Fruit fly (Drosophila melanogaster): Measurements from ENCODE around the gene dysf.

The dysf gene

dm6 chr3R:26081380-26081991 lies 17.0 kb downstream of the dysf start (continued):
- TF ChIP-seq topi (GFP tag; optimal IDR thresholded peaks at IDR 0.05): peak; percentile 80
- peak; percentile 80 for TF ChIP-seq CG6808 (GFP tag; optimal IDR thresholded peaks at IDR 0.05)
- TF ChIP-seq CG34406 (GFP tag; optimal IDR thresholded peaks at IDR 0.05): peak; percentile 72
- TF ChIP-seq Eip75B (GFP tag; optimal IDR thresholded peaks at IDR 0.05): peak; percentile 81
- no peak for TF ChIP-seq Hr38 (GFP tag; optimal IDR thresholded peaks at IDR 0.05)
- peak; percentile 83 for TF ChIP-seq Met (GFP tag; optimal IDR thresholded peaks at IDR 0.05)
- TF ChIP-seq CG9139 (GFP tag; optimal IDR thresholded peaks at IDR 0.05): peak; percentile 55
- peak; percentile 73 for TF ChIP-seq CG6792 (GFP tag; optimal IDR thresholded peaks at IDR 0.05)
- peak; percentile 27 for TF ChIP-seq fd59A (GFP tag; optimal IDR thresholded peaks at IDR 0.05)

DNA sequence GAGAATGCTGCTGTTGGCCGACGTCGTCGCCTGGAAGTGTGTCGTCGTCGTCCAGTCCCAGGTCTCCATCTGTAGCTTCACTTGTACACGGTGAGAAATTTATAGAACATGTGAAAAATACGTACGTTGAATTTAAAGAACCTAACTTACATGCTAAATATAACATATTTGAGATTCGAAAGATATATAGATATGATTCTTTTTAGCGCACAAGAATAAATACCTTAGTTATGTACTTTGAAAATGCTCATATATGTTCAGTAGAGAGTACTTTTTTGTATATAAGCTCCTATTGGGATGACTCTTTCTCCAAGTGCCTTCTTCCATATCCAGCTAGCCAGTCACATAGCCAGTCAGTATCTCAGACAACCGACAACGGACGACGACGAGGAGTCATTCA lies 23.3 kb downstream of the dysf start:
- TF ChIP-seq dac (GFP tag; optimal IDR thresholded peaks at IDR 0.05) (no peak), CG11294 (GFP tag; IDR thresholded peaks at IDR 0.05) (no peak), CG10631 (GFP tag; optimal IDR thresholded peaks at IDR 0.05) (peak; percentile 27), svp (GFP tag) (peak; percentile 36), ss (GFP tag; optimal IDR thresholded peaks at IDR 0.05) (no peak), eg (GFP tag; IDR thresholded peaks at IDR 0.05) (0 out of 3 replicates have a peak, but pooled peaks have one; percentile 22), acj6 (GFP tag; optimal IDR thresholded peaks at IDR 0.05) (no peak), CG3032 (tag; optimal IDR thresholded peaks at IDR 0.05) (peak; percentile 41), Sox102F (GFP tag; optimal IDR thresholded peaks at IDR 0.05) (no peak), esn (GFP tag; optimal IDR thresholded peaks at IDR 0.05) (peak; percentile 25), CG6792 (GFP tag; optimal IDR thresholded peaks at IDR 0.05) (peak; percentile 36), CG6808 (GFP tag; optimal IDR thresholded peaks at IDR 0.05) (peak; percentile 48), Met (GFP tag; optimal IDR thresholded peaks at IDR 0.05) (peak; percentile 25), Eip75B (GFP tag; optimal IDR thresholded peaks at IDR 0.05) (peak; percentile 26), CG31627 (GFP tag; optimal IDR thresholded peaks at IDR 0.05) (peak; percentile 4), fd85E (GFP tag; optimal IDR thresholded peaks at IDR 0.05) (no peak), Sox15 (GFP tag; optimal IDR thresholded peaks at IDR 0.05) (no peak), CG7368 (GFP tag; optimal IDR thresholded peaks at IDR 0.05) (no peak), achi (GFP tag; optimal IDR thresholded peaks at IDR 0.05) (peak; percentile 39), Eip78C (GFP tag) (peak; percentile 81), CG6854 (GFP tag; optimal IDR thresholded peaks at IDR 0.05) (no peak), net (GFP tag; optimal IDR thresholded peaks at IDR 0.05) (no peak), spab (GFP tag; optimal IDR thresholded peaks at IDR 0.05) (peak; percentile 29), CG10669 (GFP tag; optimal IDR thresholded peaks at IDR 0.05) (peak; percentile 30), CG15336 (GFP tag; IDR thresholded peaks at IDR 0.05) (0 out of 2 replicates have a peak, but pooled peaks have one; percentile 8), Ets21C (GFP tag; optimal IDR thresholded peaks at IDR 0.05) (no peak), CG8119 (GFP tag; IDR thresholded peaks at IDR 0.05) (no peak), CG11902 (GFP tag; optimal IDR thresholded peaks at IDR 0.05) (no peak), lz (GFP tag; optimal IDR thresholded peaks at IDR 0.05) (no peak), fd59A (GFP tag; optimal IDR thresholded peaks at IDR 0.05) (no peak), CG16779 (tag; optimal IDR thresholded peaks at IDR 0.05) (no peak), CG9139 (GFP tag; optimal IDR thresholded peaks at IDR 0.05) (no peak), salr (GFP tag; optimal IDR thresholded peaks at IDR 0.05) (no peak), Blimp-1 (GFP tag; optimal IDR thresholded peaks at IDR 0.05) (no peak), CG34406 (GFP tag; optimal IDR thresholded peaks at IDR 0.05) (no peak), CG4318 (GFP tag; optimal IDR thresholded peaks at IDR 0.05) (no peak), CG32006 (GFP tag; optimal IDR thresholded peaks at IDR 0.05) (peak; percentile 33), pdm3 (GFP tag; optimal IDR thresholded peaks at IDR 0.05) (peak; percentile 7), Sox14 (GFP tag; optimal IDR thresholded peaks at IDR 0.05) (peak; percentile 23), CG3919 (GFP tag; optimal IDR thresholded peaks at IDR 0.05) (peak; percentile 29), Ets96B (tag; optimal IDR thresholded peaks at IDR 0.05) (peak; percentile 50), CG8632 (GFP tag; optimal IDR thresholded peaks at IDR 0.05) (no peak), OdsH (GFP tag; optimal IDR thresholded peaks at IDR 0.05) (peak; percentile 21), topi (GFP tag; optimal IDR thresholded peaks at IDR 0.05) (peak; percentile 22), dsx (GFP tag; optimal IDR thresholded peaks at IDR 0.05; ENCODE audit: poor library complexity, severe bottlenecking) (no peak), CG11762 (GFP tag; optimal IDR thresholded peaks at IDR 0.05; ENCODE audit: insufficient read depth) (peak; percentile 2), CG6276 (GFP tag; optimal IDR thresholded peaks at IDR 0.05) (no peak)
